Fruit fly (Drosophila melanogaster): Measurements from ENCODE around the gene CG34250.

The CG34250 gene

dm6 chr3L:17495266-17495961 is 19.4 kb downstream of the CG34250 start (continued):
- TF ChIP-seq Antp (GFP tag; optimal IDR thresholded peaks at IDR 0.05) (no peak), D (optimal IDR thresholded peaks at IDR 0.05) (no peak), D (GFP tag; optimal IDR thresholded peaks at IDR 0.05) (peak; percentile 16), CG12104 (GFP tag; optimal IDR thresholded peaks at IDR 0.05) (no peak), CG17568 (GFP tag; optimal IDR thresholded peaks at IDR 0.05) (no peak), H2.0 (GFP tag; IDR thresholded peaks at IDR 0.05) (no peak), CG6175 (GFP tag; IDR thresholded peaks at IDR 0.05) (no peak), CG33213 (GFP tag; optimal IDR thresholded peaks at IDR 0.05) (no peak), nom (GFP tag; optimal IDR thresholded peaks at IDR 0.05) (peak; percentile 28), Oli (tag; optimal IDR thresholded peaks at IDR 0.05) (peak; percentile 44), so (GFP tag; IDR thresholded peaks at IDR 0.05) (no peak), CG15696 (tag; optimal IDR thresholded peaks at IDR 0.05) (peak; percentile 24), sima (GFP tag; optimal IDR thresholded peaks at IDR 0.05) (no peak), CG9727 (GFP tag; optimal IDR thresholded peaks at IDR 0.05) (peak; percentile 4), D19B (GFP tag; optimal IDR thresholded peaks at IDR 0.05) (no peak), Doc2 (GFP tag; IDR thresholded peaks at IDR 0.05) (no peak), Nf-YA (GFP tag; IDR thresholded peaks at IDR 0.05) (no peak), CG9609 (GFP tag; optimal IDR thresholded peaks at IDR 0.05) (no peak), CG10565 (GFP tag; optimal IDR thresholded peaks at IDR 0.05) (no peak), Ravus (GFP tag; IDR thresholded peaks at IDR 0.05) (no peak), CG34422 (GFP tag; IDR thresholded peaks at IDR 0.05) (no peak), Dip2 (GFP tag; IDR thresholded peaks at IDR 0.05) (no peak), CG9876 (GFP tag; optimal IDR thresholded peaks at IDR 0.05) (no peak), ara (GFP tag; IDR thresholded peaks at IDR 0.05) (peak; percentile 37; the same call in 1 of the 2 replicates), croc (GFP tag; conservative IDR thresholded peaks at IDR 0.05) (peak; percentile 20; the same call in 1 of the 3 replicates), bbx (GFP tag; IDR thresholded peaks at IDR 0.05; ENCODE audit: partially characterized antibody) (no peak), CG12299 (tag; optimal IDR thresholded peaks at IDR 0.05) (no peak), CG3407 (GFP tag; optimal IDR thresholded peaks at IDR 0.05) (peak; percentile 26), CG13123 (GFP tag; optimal IDR thresholded peaks at IDR 0.05) (no peak), Atf-2 (GFP tag; optimal IDR thresholded peaks at IDR 0.05) (no peak), cato (GFP tag; optimal IDR thresholded peaks at IDR 0.05; ENCODE audit: borderline replicate concordance) (no peak), Elba2 (GFP tag; optimal IDR thresholded peaks at IDR 0.05) (no peak), lilli (GFP tag; optimal IDR thresholded peaks at IDR 0.05) (no peak), slbo (GFP tag; IDR thresholded peaks at IDR 0.05) (no peak), CG32532 (GFP tag; IDR thresholded peaks at IDR 0.05) (no peak), CG8281 (tag; optimal IDR thresholded peaks at IDR 0.05) (no peak), MESR4 (GFP tag; optimal IDR thresholded peaks at IDR 0.05) (no peak), CG12155 (GFP tag; optimal IDR thresholded peaks at IDR 0.05) (no peak), CG4617 (GFP tag; optimal IDR thresholded peaks at IDR 0.05; ENCODE audit: borderline replicate concordance) (no peak), CG11504 (tag; optimal IDR thresholded peaks at IDR 0.05) (peak; percentile 50), bsh (GFP tag; optimal IDR thresholded peaks at IDR 0.05) (peak in 1 of 2 experiments; percentile 75), slp2 (GFP tag; optimal IDR thresholded peaks at IDR 0.05) (peak; percentile 23), zfh2 (GFP tag; optimal IDR thresholded peaks at IDR 0.05) (no peak), Bteb2 (GFP tag; optimal IDR thresholded peaks at IDR 0.05) (no peak), GATAe (GFP tag; conservative IDR thresholded peaks at IDR 0.05) (no peak), lola (GFP tag; optimal IDR thresholded peaks at IDR 0.05) (peak in 1 of 3 experiments; percentile 58), bcd (GFP tag; optimal IDR thresholded peaks at IDR 0.05) (no peak), org-1 (GFP tag; optimal IDR thresholded peaks at IDR 0.05) (no peak), chinmo (GFP tag; IDR thresholded peaks at IDR 0.05; ENCODE audit: partially characterized antibody) (no peak), bowl (GFP tag; IDR thresholded peaks at IDR 0.05) (no peak)
